Fruit fly (Drosophila melanogaster): ENCODE measurements around the gene SmB.

dm6 chr2L:10468388-10468787 is 42.0 kb upstream of the SmB start:
- TF ChIP-seq CG8478 (optimal IDR thresholded peaks at IDR 0.05), result no peak
- no peak for TF ChIP-seq CTCF (optimal IDR thresholded peaks at IDR 0.05)
